Fruit fly (Drosophila melanogaster): ENCODE measurements around the gene CG11951.

Gene CG11951

DNA sequence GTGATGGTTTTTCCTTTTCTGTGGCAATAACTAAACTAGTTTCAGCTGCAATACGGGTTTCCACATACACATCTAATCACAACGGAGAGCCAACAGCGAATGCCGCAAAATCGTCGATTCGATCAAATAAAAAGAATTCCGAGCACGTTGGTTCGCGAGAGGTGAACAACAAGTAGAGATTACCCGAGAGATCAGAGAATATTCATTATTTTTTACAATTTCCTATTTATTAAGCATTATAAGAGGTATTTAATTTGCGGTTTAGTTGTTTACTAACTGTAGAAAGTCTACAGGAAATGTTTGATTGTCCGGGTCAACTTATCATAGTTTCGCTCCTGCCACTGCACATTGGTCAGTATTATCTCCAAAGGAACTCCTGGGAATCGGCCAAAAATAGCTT lies at the start of gene CG11951:
Gene CG11951 (minus strand): TSS at position 101 of the 400 bp plus-strand sequence.
- TF ChIP-seq Sin3A (optimal IDR thresholded peaks at IDR 0.05) = no peak
- no peak for TF ChIP-seq insv (optimal IDR thresholded peaks at IDR 0.05)
- TF ChIP-seq ttk (optimal IDR thresholded peaks at IDR 0.05) = no peak
- no peak for TF ChIP-seq psq (optimal IDR thresholded peaks at IDR 0.05)
- TF ChIP-seq Myc (optimal IDR thresholded peaks at IDR 0.05) = no peak
- TF ChIP-seq h (optimal IDR thresholded peaks at IDR 0.05) = no peak

DNA sequence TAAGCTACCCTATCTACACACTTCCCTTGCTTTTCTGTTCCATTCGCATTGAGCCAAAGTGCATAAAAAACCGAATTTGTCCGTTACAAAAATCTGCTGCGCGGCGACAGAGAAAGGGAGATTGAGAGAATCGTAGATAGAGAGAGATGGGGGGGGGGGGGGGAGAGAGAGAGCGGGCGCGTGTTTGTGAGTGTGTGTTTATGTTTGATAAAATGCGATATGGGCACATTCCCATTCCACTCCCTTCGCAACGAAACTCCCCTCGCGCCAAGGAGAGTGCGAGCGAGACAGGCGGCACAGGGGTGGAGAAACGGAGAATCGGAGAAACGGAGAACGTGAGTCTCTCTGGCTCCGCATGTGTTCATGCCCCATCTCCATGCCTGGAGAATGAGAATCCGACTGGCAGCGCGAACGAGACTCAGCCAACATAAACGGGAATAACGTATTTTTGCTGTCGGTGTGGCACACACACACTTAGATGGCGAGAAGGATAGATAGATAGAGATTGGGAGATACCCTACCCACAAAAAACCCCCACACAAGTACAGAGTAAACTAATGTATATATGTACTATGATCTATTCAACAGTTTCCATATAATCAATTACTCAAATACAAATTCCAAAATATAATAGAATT lies 48.9 kb upstream of the CG11951 start:
- TF ChIP-seq ttk (optimal IDR thresholded peaks at IDR 0.05) = no peak
- no peak for TF ChIP-seq Sin3A (optimal IDR thresholded peaks at IDR 0.05)
- TF ChIP-seq h (optimal IDR thresholded peaks at IDR 0.05) = no peak
- no peak for TF ChIP-seq Myc (optimal IDR thresholded peaks at IDR 0.05)
- TF ChIP-seq insv (optimal IDR thresholded peaks at IDR 0.05) = no peak
- no peak for TF ChIP-seq psq (optimal IDR thresholded peaks at IDR 0.05)

DNA sequence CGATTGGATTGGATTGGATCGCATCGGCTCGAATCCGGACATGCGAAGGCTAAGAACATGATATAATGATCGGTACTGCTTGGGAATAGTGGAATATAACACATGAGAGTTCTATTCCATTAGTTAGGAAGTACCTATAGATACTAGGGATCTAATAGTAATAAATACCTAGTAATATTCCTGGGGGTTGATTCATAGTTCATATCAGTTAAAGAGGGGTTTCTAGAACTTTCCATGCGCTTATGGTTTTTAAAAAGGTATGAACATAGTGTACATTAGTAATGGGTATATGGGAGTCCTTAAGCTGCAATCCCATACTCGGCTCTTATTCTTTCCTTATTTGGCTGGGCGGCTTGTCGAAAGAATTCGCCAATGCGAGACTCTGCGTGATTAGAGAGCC lies 45.8 kb upstream of the CG11951 start:
- TF ChIP-seq ttk (optimal IDR thresholded peaks at IDR 0.05) (no peak), Myc (optimal IDR thresholded peaks at IDR 0.05) (no peak), psq (optimal IDR thresholded peaks at IDR 0.05) (no peak), h (optimal IDR thresholded peaks at IDR 0.05) (no peak), insv (optimal IDR thresholded peaks at IDR 0.05) (no peak), Sin3A (optimal IDR thresholded peaks at IDR 0.05) (no peak)

DNA sequence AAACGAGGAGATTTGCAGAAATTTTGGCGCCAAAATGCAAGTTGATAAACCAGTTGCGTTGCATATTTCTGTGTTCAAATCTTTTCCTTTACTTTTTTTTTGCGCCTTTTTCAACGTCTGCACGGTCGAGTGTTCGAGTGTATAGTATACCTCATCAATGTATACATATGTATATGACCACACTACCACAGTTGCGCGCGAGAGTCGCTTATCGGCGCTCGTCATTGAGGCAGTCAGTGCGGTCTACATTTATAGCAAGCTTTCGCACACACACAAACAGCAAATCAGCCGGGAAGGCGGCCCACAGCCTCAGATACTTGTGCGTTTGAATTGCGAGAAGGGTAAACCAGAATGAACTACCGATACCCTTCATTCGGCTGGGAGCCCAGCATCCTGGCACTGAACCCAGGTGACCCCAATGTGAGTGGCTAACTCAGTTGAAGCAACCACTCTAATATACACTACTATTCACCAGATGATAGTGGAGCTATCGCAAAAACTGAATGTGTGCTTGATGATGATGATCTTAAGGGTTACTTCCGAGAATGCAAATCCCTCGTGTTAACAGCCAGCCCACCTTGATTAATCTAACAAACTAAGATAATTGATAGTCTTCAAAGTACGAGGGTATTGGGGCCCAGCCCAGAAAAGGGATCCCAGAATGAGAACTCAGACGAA lies 44.6 kb upstream of the CG11951 start:
- TF ChIP-seq Myc (optimal IDR thresholded peaks at IDR 0.05) (no peak), Sin3A (optimal IDR thresholded peaks at IDR 0.05) (no peak), psq (optimal IDR thresholded peaks at IDR 0.05) (no peak), insv (optimal IDR thresholded peaks at IDR 0.05) (no peak)

DNA sequence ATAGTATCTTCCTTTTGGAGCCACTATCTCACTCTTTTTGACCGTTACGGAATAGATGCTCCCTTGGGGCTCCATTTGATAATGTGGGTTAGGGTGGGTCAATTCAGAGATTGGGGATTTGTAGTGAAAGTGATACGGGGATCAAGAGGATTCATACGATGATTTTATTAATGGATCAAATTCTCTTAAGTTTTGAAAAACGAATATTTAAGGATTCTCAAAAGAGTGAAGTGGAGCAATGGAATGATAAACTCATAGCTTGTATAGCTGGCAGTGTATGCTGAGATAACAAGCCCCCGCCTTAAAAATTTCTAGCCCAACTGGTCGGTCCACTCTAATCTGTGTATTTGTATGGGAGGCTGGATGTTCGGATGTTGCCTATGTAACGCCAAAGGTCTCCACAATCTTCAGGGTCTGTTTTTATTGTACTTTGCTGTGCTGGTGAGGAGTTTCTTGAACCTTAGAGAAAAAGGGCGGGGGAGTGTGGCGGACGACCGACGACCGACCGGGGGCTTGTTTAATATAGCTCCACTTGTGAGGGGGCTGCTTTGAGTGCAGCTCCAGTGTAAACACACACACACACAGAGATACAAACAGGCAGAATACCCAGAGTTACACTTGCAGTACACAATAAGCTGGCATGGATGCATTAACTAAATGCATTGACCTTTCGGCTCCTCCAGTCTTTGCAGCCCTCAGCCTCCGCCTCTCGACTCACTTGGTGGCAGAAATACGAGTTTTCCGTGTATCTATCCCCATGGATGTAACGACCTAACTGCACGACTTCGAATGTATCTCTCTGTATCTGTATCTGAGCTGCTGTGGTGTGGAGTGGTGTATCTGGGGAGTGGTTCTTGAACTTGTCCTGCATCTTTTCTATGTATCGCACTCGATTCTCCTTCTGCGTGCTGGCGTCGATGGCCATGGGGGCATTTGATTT lies 42.4 kb upstream of the CG11951 start:
- TF ChIP-seq psq (optimal IDR thresholded peaks at IDR 0.05) = no peak
- TF ChIP-seq Myc (optimal IDR thresholded peaks at IDR 0.05) = no peak
- TF ChIP-seq insv (optimal IDR thresholded peaks at IDR 0.05) = no peak
- no peak for TF ChIP-seq h (optimal IDR thresholded peaks at IDR 0.05)
- no peak for TF ChIP-seq ttk (optimal IDR thresholded peaks at IDR 0.05)
- TF ChIP-seq Sin3A (optimal IDR thresholded peaks at IDR 0.05) = no peak

DNA sequence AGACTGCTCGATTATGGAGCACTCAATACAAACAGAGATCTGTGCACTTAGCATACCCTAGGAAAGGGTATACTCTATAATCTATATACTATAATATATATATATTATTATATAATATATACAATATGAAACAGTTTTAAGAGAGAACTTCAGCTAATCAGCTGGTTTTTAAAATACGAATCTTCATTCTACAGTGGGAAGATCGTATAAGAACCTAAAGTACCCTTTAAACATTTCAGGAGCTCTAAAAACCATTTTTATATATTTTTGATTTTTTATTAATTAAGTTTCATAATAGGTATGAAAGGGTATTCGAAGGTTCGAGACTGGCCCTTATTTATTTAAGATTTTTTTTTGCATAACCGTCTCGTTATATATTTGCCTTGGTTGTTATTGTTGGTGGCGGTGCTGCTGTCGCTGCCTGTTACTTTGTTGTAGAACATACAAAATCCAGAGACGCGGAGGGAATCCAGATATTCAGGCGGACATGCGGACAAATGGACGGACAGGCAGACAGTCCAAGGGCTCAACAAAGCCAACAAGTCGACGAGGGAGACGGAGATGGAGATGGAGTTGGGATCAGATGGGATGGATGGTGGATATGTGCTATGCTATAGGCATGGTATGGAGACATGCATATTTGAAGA lies 41.2 kb upstream of the CG11951 start:
- TF ChIP-seq psq (optimal IDR thresholded peaks at IDR 0.05) = no peak
- no peak for TF ChIP-seq h (optimal IDR thresholded peaks at IDR 0.05)
- no peak for TF ChIP-seq Sin3A (optimal IDR thresholded peaks at IDR 0.05)
- TF ChIP-seq insv (optimal IDR thresholded peaks at IDR 0.05) = no peak
- no peak for TF ChIP-seq Myc (optimal IDR thresholded peaks at IDR 0.05)
- no peak for TF ChIP-seq ttk (optimal IDR thresholded peaks at IDR 0.05)

DNA sequence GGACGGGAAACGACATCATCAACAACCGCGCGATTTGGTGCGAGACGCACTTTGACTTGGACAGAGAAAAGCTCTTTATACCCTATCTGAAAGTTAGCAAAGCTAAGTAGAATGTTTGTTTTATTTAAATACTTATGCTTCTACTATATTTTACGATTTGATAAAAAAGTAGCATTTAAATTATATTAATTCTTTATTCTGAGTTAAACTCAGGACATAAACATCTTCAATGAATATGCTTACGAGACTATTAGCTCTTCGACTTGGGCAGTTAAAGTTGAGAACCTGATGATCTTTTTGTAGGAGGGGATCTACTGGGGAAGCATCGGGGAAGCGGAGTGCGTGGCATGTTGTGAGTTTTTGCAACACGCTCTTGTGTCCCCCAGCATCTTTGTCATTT lies 39.2 kb upstream of the CG11951 start:
- TF ChIP-seq ttk (optimal IDR thresholded peaks at IDR 0.05) (no peak), h (optimal IDR thresholded peaks at IDR 0.05) (no peak), Myc (optimal IDR thresholded peaks at IDR 0.05) (no peak), Sin3A (optimal IDR thresholded peaks at IDR 0.05) (no peak), psq (optimal IDR thresholded peaks at IDR 0.05) (no peak), insv (optimal IDR thresholded peaks at IDR 0.05) (no peak)

DNA sequence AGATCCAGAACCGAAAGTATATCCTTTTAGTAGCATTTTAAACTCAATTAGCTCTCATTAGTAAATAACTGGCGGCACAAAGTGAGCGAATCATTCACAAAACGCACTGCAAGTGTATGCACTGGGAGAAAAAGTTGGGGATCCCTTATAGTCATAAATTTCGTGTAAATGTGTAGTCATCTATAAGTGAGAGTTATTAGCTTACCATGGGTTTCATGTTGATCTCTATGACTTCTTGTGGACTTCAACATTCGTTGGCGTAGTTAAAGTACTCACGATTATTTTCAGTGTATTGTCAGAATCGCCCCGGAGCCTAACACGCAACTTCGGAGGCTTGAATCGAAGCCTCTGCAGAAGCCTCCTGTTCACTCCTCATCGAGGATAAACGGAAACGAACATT lies 38.5 kb upstream of the CG11951 start:
- TF ChIP-seq psq (optimal IDR thresholded peaks at IDR 0.05) (no peak), Sin3A (optimal IDR thresholded peaks at IDR 0.05) (no peak), h (optimal IDR thresholded peaks at IDR 0.05) (no peak), ttk (optimal IDR thresholded peaks at IDR 0.05) (no peak), insv (optimal IDR thresholded peaks at IDR 0.05) (no peak), Myc (optimal IDR thresholded peaks at IDR 0.05) (no peak)

DNA sequence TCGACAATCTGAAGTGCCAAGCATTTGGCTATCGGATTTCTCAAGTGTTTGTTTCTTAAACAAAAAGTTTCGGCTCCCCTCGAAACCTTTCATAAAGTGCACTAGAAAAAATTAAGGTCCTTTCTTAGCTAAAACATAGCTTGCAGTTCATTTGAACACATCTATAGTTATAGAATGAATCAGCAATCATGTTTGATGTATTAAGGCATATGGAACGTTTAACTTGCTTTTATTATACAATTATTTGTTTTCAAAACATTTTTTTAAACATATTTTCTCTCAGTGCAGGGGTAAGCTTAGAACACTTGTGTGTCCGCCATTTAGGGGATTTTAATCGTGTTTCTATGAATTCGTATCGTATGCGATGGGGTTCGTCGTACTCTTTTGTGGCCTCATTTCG lies 36.1 kb upstream of the CG11951 start:
- TF ChIP-seq h (optimal IDR thresholded peaks at IDR 0.05) = no peak
- TF ChIP-seq ttk (optimal IDR thresholded peaks at IDR 0.05) = no peak
- no peak for TF ChIP-seq Sin3A (optimal IDR thresholded peaks at IDR 0.05)
- TF ChIP-seq psq (optimal IDR thresholded peaks at IDR 0.05) = no peak
- no peak for TF ChIP-seq Myc (optimal IDR thresholded peaks at IDR 0.05)
- no peak for TF ChIP-seq insv (optimal IDR thresholded peaks at IDR 0.05)

DNA sequence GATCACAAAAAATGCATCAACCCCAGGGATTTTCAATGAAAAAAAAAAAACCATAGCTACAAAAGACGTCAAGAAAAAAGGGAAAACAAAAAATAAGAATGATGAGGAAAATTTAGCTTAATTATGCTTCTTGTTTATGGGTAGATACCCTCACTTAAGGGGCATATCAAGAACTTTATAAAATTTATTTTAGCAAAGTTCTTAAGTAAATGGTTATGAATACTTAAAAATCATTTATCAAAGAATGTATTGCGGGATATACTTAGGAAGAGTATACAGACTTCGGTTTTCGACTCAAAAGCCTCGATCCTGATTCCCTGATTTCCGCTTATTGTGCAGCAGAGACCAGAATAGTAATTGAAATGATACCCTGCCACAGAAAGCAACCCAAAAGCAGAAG lies 34.5 kb upstream of the CG11951 start:
- TF ChIP-seq Myc (optimal IDR thresholded peaks at IDR 0.05) (no peak), h (optimal IDR thresholded peaks at IDR 0.05) (no peak), Sin3A (optimal IDR thresholded peaks at IDR 0.05) (no peak), insv (optimal IDR thresholded peaks at IDR 0.05) (no peak), psq (optimal IDR thresholded peaks at IDR 0.05) (no peak), ttk (optimal IDR thresholded peaks at IDR 0.05) (no peak)

DNA sequence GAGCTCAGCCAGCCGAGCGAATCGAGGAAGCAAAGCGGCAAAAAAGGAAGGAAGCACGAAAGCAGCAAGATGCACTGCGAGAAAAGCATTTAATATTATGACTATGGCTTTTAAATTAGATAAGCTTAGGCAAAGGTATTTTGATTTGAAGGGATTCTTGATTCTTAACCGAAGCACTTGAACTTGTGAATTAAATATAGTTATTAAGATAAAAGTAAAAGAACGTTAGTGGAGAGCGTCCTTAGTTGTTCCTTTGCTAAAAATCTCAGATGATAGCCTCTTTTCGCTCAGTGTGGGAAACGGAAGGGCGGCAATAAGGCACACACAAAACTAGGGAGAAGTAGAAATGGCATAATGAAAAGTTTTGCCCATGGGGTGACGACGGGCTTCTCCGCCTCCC lies 30.7 kb upstream of the CG11951 start:
- no peak for TF ChIP-seq Sin3A (optimal IDR thresholded peaks at IDR 0.05)
- TF ChIP-seq ttk (optimal IDR thresholded peaks at IDR 0.05) = no peak
- TF ChIP-seq psq (optimal IDR thresholded peaks at IDR 0.05) = no peak
- TF ChIP-seq Myc (optimal IDR thresholded peaks at IDR 0.05) = no peak
- TF ChIP-seq h (optimal IDR thresholded peaks at IDR 0.05) = no peak
- no peak for TF ChIP-seq insv (optimal IDR thresholded peaks at IDR 0.05)

All from Kc167 (cell line).